Worm (Caenorhabditis elegans): ENCODE results near the gene mogs-1.

- no peak for TF ChIP-seq unc-62 (GFP tag; optimal IDR thresholded peaks at IDR 0.05)
- TF ChIP-seq lin-11 (tag; optimal IDR thresholded peaks at IDR 0.05): no peak
- TF ChIP-seq ZK546.5 (tag; optimal IDR thresholded peaks at IDR 0.05): no peak
- TF ChIP-seq lin-39 (tag; optimal IDR thresholded peaks at IDR 0.05): no peak
- TF ChIP-seq nhr-77 (tag; optimal IDR thresholded peaks at IDR 0.05): no peak
- TF ChIP-seq ztf-11 (tag; optimal IDR thresholded peaks at IDR 0.05): no peak
- no peak for TF ChIP-seq sma-3 (GFP tag; optimal IDR thresholded peaks at IDR 0.05)
- TF ChIP-seq fos-1 (tag; optimal IDR thresholded peaks at IDR 0.05): peak; percentile 73
- TF ChIP-seq nhr-25 (tag; optimal IDR thresholded peaks at IDR 0.05): no peak
- TF ChIP-seq zag-1 (tag; optimal IDR thresholded peaks at IDR 0.05): peak; percentile 22
- no peak for TF ChIP-seq sma-9 (GFP tag; optimal IDR thresholded peaks at IDR 0.05)
- TF ChIP-seq sma-9 (tag; optimal IDR thresholded peaks at IDR 0.05): no peak
- TF ChIP-seq C34F6.9 (tag; optimal IDR thresholded peaks at IDR 0.05): no peak
- no peak for TF ChIP-seq elt-1 (tag; optimal IDR thresholded peaks at IDR 0.05)
These were observed 15.5 kb upstream of the mogs-1 start for ce11 chrIV:11037118-11037719.
